Fruit fly (Drosophila melanogaster) whole organism, embryonic: Measurements from ENCODE around the gene CG44006.

Experiments used
- CG10209 ChIP-seq: fragments of 200-800 bp; sonication (Bioruptor generic); optimal IDR thresholded peaks from 3 replicates; lab custom pipeline; 2017; ENCODE audit warnings: missing biosample characterization, mild to moderate bottlenecking, missing genetic modification characterization, missing genetic modification reagents
- CG10267 ChIP-seq: fragments of 200-800 bp; sonication (Bioruptor generic); optimal IDR thresholded peaks from 2 replicates; lab custom pipeline; 2018; ENCODE audit warnings: missing biosample characterization, mild to moderate bottlenecking, missing genetic modification characterization, moderate library complexity
- CG11560 ChIP-seq: fragments of 200-800 bp; sonication (Bioruptor generic); IDR thresholded peaks from 3 replicates; pipeline ENCODE4 v1.3.6; 2022; ENCODE audit warnings: missing biosample characterization, missing genetic modification characterization
- CG16813 ChIP-seq: fragments of 200-800 bp; sonication (Bioruptor generic); IDR thresholded peaks from 3 replicates; pipeline ENCODE4 v1.3.6; 2022; ENCODE audit warnings: missing biosample characterization, missing genetic modification characterization; ENCODE audit not compliant: partially characterized antibody
- Deaf1 ChIP-seq: fragments of 200-800 bp; optimal IDR thresholded peaks from 3 replicates; lab custom pipeline; 2019; ENCODE audit warnings: missing biosample characterization, mild to moderate bottlenecking, missing genetic modification characterization, moderate library complexity

- TF ChIP-seq CG16813 (GFP tag; lab: Robert Waterston, UW) (no peak), CG11560 (no peak), CG10267 (tag; lab: Kevin White, UChicago) (no peak), CG10209 (GFP tag; lab: Kevin White, UChicago) (no peak), Deaf1 (tag; lab: Kevin White, UChicago) (no peak)
Measured at dm6 chr3L:18034498-18034897, 35.5 kb downstream of the CG44006 start.
